Fruit fly (Drosophila melanogaster) whole organism, embryonic: ENCODE measurements around the gene CstF50.

Experiments used
- CG2678 ChIP-seq: fragments of 200-800 bp; sonication (Bioruptor generic); optimal IDR thresholded peaks from 3 replicates; lab custom pipeline; 2019; ENCODE audit warnings: missing biosample characterization, mild to moderate bottlenecking, missing genetic modification characterization, moderate library complexity
- NfI ChIP-seq: fragments of 200-800 bp; sonication (Bioruptor generic); optimal IDR thresholded peaks from 3 replicates; lab custom pipeline; 2018; ENCODE audit warnings: missing biosample characterization, mild to moderate bottlenecking, missing genetic modification characterization, moderate library complexity
- dati ChIP-seq: fragments of 200-800 bp; sonication (Bioruptor generic); IDR thresholded peaks from 2 replicates; pipeline ENCODE4 v1.3.6; 2022; ENCODE audit warnings: missing biosample characterization, missing genetic modification characterization
- mld ChIP-seq: fragments of 200-800 bp; sonication (Bioruptor generic); IDR thresholded peaks from 3 replicates; pipeline ENCODE4 v1.3.6; 2022; ENCODE audit warnings: missing biosample characterization, missing genetic modification characterization; ENCODE audit not compliant: partially characterized antibody
- pfk ChIP-seq: fragments of 200-800 bp; sonication (Bioruptor generic); optimal IDR thresholded peaks from 2 replicates; lab custom pipeline; 2018; ENCODE audit warnings: missing biosample characterization, mild to moderate bottlenecking, missing genetic modification characterization, moderate library complexity
- tna ChIP-seq: fragments of 200-800 bp; sonication (Bioruptor generic); IDR thresholded peaks from 2 replicates; pipeline ENCODE4 v1.3.6; 2022; ENCODE audit warnings: missing biosample characterization, missing genetic modification characterization; ENCODE audit not compliant: partially characterized antibody
- ttk ChIP-seq: fragments of 200-800 bp; sonication (Bioruptor generic); IDR thresholded peaks from 2 replicates; pipeline ENCODE4 v2.1.2; 2022; ENCODE audit warnings: missing biosample characterization, missing genetic modification characterization

DNA sequence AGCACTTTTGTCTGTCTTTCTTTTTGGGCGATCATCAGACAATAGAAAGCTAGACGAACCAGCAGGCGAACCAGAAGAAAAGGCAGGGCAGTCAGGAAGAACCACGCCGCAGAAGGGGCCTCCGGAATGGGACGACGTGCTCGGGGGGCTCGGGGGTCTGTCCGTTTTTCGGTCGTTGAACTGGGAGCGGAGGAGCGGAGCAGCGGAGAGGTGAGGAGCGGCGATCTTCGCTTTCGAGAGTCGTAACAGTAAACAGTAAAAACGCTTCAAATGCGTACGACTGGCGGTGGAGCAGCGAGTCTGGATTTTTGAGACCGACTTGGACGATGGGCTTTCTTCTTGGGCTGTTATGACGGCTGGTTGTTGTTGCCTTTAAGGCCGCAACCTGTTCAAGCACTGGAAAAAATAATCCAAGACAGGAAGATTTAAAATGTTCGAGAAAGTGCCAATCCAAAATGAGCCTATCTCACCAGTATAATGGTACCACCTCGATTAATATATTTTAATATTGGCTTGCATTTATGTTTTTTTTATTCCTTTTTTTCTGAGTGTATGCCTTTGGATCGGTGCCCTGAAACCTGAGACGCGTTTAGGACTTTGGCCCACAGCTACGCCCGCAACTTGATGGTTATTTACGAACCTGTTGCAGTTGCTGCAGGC, 49.9 kb downstream of the CstF50 start:
- peak; percentile 88 for TF ChIP-seq CG2678
- TF ChIP-seq pfk: no peak
- no peak for TF ChIP-seq mld (GFP tag; lab: Robert Waterston, UW)
- TF ChIP-seq NfI (GFP tag; lab: Kevin White, UChicago): peak; percentile 81
- TF ChIP-seq tna (GFP tag; lab: Robert Waterston, UW): no peak
- peak; percentile 91 for TF ChIP-seq ttk (GFP tag; lab: Robert Waterston, UW)
- TF ChIP-seq dati: peak; percentile 75
